Fruit fly (Drosophila melanogaster): ENCODE results near the gene COX4.

Gene COX4

DNA sequence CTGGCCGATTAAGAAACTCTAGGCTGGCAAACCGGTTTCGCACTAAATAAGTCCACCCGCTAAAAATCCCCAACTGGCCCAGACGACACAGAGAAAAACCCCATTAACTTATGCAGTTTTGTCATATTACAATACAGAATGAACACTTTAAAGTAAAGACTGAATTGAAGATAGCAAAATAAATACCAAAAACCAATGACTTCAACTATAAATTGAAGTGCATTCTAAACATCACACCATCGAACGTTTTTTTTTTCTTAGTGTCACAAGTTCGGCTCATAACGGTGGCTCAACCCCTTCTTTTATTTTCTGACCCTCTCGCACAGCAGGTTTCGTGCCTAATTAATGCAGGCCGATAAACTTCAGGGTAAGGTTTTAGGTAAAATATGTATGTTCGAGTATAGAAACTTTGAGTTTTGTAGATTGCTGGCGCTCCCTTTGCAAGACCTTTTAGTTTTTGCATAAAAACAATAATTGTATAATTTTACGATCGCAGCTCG is 17.1 kb upstream of the COX4 start (continued):
- TF ChIP-seq odd (GFP tag; optimal IDR thresholded peaks at IDR 0.05) (peak; percentile 78), CG18262 (tag; optimal IDR thresholded peaks at IDR 0.05) (peak; percentile 82), zfh1 (GFP tag; IDR thresholded peaks at IDR 0.05) (peak; percentile 93), vfl (GFP tag; optimal IDR thresholded peaks at IDR 0.05) (peak; percentile 80), CG2129 (GFP tag; IDR thresholded peaks at IDR 0.05; ENCODE audit: partially characterized antibody) (no peak), CG11723 (GFP tag; optimal IDR thresholded peaks at IDR 0.05) (peak; percentile 66), bowl (GFP tag; IDR thresholded peaks at IDR 0.05) (peak; percentile 70), CG32767 (GFP tag; IDR thresholded peaks at IDR 0.05) (peak; percentile 87), otp (GFP tag; IDR thresholded peaks at IDR 0.05) (peak; percentile 92), CG7372 (GFP tag; IDR thresholded peaks at IDR 0.05) (peak; percentile 81), stc (GFP tag; IDR thresholded peaks at IDR 0.05) (peak; percentile 90), CG9932 (GFP tag; IDR thresholded peaks at IDR 0.05) (peak; percentile 94), hbn (GFP tag; IDR thresholded peaks at IDR 0.05; ENCODE audit: partially characterized antibody) (no peak), CG34224 (GFP tag; IDR thresholded peaks at IDR 0.05; ENCODE audit: partially characterized antibody) (no peak), dan (GFP tag; IDR thresholded peaks at IDR 0.05) (peak; percentile 61; the same call in 1 of the 2 replicates), CG6175 (GFP tag; IDR thresholded peaks at IDR 0.05) (peak; percentile 88), run (tag; optimal IDR thresholded peaks at IDR 0.05) (peak; percentile 4), hb (GFP tag; IDR thresholded peaks at IDR 0.05; ENCODE audit: partially characterized antibody) (no peak), Doc2 (GFP tag; IDR thresholded peaks at IDR 0.05) (peak; percentile 50; the same call in 1 of the 2 replicates), CG31365 (tag; optimal IDR thresholded peaks at IDR 0.05) (peak; percentile 49), CG2202 (tag; optimal IDR thresholded peaks at IDR 0.05) (peak; percentile 53), jing (GFP tag; optimal IDR thresholded peaks at IDR 0.05) (peak; percentile 72), fd64A (GFP tag; optimal IDR thresholded peaks at IDR 0.05) (peak; percentile 47), Lpt (GFP tag; optimal IDR thresholded peaks at IDR 0.05) (no peak), da (GFP tag; optimal IDR thresholded peaks at IDR 0.05) (peak; percentile 60), CG1647 (GFP tag; optimal IDR thresholded peaks at IDR 0.05) (no peak), CG9797 (GFP tag; optimal IDR thresholded peaks at IDR 0.05) (no peak), amos (GFP tag; IDR thresholded peaks at IDR 0.05; ENCODE audit: partially characterized antibody) (no peak), CG11398 (GFP tag; optimal IDR thresholded peaks at IDR 0.05) (peak; percentile 80), hkb (optimal IDR thresholded peaks at IDR 0.05) (no peak), hkb (GFP tag; IDR thresholded peaks at IDR 0.05) (peak; percentile 95), crol (GFP tag; IDR thresholded peaks at IDR 0.05) (peak; percentile 34; the same call in 1 of the 2 replicates), ranshi (GFP tag; IDR thresholded peaks at IDR 0.05) (peak; percentile 91), HmgD (GFP tag; optimal IDR thresholded peaks at IDR 0.05) (peak; percentile 68), Dll (GFP tag; IDR thresholded peaks at IDR 0.05; ENCODE audit: partially characterized antibody) (no peak), CG12391 (tag; optimal IDR thresholded peaks at IDR 0.05) (peak; percentile 86), sr (GFP tag; IDR thresholded peaks at IDR 0.05) (peak; percentile 45; the same call in 1 of the 3 replicates), CG7963 (GFP tag; IDR thresholded peaks at IDR 0.05; ENCODE audit: partially characterized antibody) (no peak), caup (GFP tag; optimal IDR thresholded peaks at IDR 0.05; ENCODE audit: severe bottlenecking) (peak; percentile 49), CG18476 (GFP tag; optimal IDR thresholded peaks at IDR 0.05) (peak; percentile 39), bab2 (GFP tag; optimal IDR thresholded peaks at IDR 0.05) (peak; percentile 89), CG4282 (GFP tag; optimal IDR thresholded peaks at IDR 0.05) (peak; percentile 41), jumu (GFP tag; optimal IDR thresholded peaks at IDR 0.05) (peak; percentile 82), slp2 (GFP tag; optimal IDR thresholded peaks at IDR 0.05) (peak; percentile 84), CG13424 (tag; optimal IDR thresholded peaks at IDR 0.05) (peak; percentile 85), grn (GFP tag; optimal IDR thresholded peaks at IDR 0.05) (peak; percentile 28), Optix (GFP tag; IDR thresholded peaks at IDR 0.05) (peak; percentile 78; the same call in 2 of the 3 replicates), br (optimal IDR thresholded peaks at IDR 0.05) (no peak), CG14441 (GFP tag; IDR thresholded peaks at IDR 0.05) (peak; percentile 93), vnd (GFP tag; IDR thresholded peaks at IDR 0.05; ENCODE audit: partially characterized antibody) (no peak), Kr (GFP tag; optimal IDR thresholded peaks at IDR 0.05) (no peak)
